Worm (Caenorhabditis elegans) whole organism, mixed stage, embryonic: ENCODE data around the gene F40E10.5.

ENCODE experiments used
- hlh-1 ChIP-seq: fragments of 150-350 bp; optimal IDR thresholded peaks from 2 replicates; lab custom pipeline; 2014; ENCODE audit warnings: missing biosample characterization, missing genetic modification reagents, missing genetic modification characterization
- mep-1 ChIP-seq: fragments of 150-350 bp; optimal IDR thresholded peaks from 2 replicates; lab custom pipeline; 2017; ENCODE audit warnings: missing biosample characterization, missing genetic modification reagents, missing genetic modification characterization, inconsistent platforms
- pha-4 ChIP-seq: fragments of 150-350 bp; optimal IDR thresholded peaks from 2 replicates; lab custom pipeline; 2018; ENCODE audit warnings: missing biosample characterization, missing genetic modification reagents, missing genetic modification characterization
- snpc-4 ChIP-seq: fragments of 150-350 bp; optimal IDR thresholded peaks from 2 replicates; lab custom pipeline; 2014; ENCODE audit warnings: missing biosample characterization, missing genetic modification characterization
- unc-39 ChIP-seq: fragments of 150-350 bp; optimal IDR thresholded peaks from 2 replicates; lab custom pipeline; 2014; ENCODE audit warnings: missing biosample characterization, missing genetic modification characterization
- ztf-11 ChIP-seq: fragments of 150-350 bp; optimal IDR thresholded peaks from 2 replicates; lab custom pipeline; 2014; ENCODE audit warnings: missing biosample characterization, missing genetic modification characterization

DNA sequence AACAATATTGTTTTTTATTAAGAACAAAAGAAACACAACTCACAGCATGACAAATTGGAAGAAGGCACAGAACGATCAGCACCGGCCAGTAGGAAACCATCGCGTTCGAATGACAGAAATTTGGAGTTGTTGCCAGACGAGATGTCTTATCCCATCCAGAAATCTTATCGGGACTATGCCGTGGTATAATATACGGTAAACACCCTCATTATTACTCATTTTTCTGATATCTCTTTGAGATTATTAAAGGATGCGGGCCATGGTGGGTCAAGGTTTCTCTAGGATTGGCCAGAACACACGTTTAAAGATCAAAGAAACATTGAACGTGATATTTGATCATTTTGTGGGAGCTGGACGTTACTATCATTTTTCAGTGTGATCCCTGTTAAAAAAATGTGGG lies 1.7 kb upstream of the F40E10.5 start, which contains the start of gene hch-1:
- TF ChIP-seq unc-39 (tag; lab: Kevin White, UChicago) (no peak), ztf-11 (tag; lab: Kevin White, UChicago) (no peak), pha-4 (tag; lab: Kevin White, UChicago) (no peak), snpc-4 (tag; lab: Kevin White, UChicago) (no peak), mep-1 (tag; lab: Kevin White, UChicago) (no peak), hlh-1 (tag; lab: Kevin White, UChicago) (no peak)
